Fruit fly (Drosophila melanogaster): ENCODE results near the gene Ptpa.

DNA sequence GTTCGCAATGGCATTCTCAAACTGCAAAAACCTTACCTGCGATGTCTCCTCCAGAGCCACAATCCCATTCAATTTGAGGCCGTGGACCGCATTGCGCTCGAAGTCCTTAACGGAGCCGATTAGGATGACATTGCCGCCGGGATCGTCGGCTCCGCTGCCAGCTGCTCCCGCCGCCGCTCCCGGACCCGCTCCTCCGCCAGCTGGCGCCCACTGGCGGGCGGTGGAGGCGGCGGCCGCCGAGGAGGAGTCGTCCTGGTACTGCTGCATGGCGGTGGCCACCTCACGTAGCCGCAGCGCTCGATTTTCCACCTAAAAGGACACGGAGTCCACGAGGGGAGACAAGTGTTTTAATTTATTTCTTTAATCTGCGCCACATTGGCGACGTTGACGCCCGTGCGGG, 30.9 kb downstream of the Ptpa start:
- no peak for TF ChIP-seq CG8478 (optimal IDR thresholded peaks at IDR 0.05)
- TF ChIP-seq CTCF (optimal IDR thresholded peaks at IDR 0.05) = no peak

Data from S2 (cell line).